Worm (Caenorhabditis elegans) whole organism, L2 larva: ENCODE measurements around the gene srw-2.

Experiments
- lin-39 ChIP-seq: fragments of 150-350 bp; optimal IDR thresholded peaks from 2 replicates; lab custom pipeline; 2014; ENCODE audit warnings: missing biosample characterization, missing genetic modification reagents, missing genetic modification characterization
- mab-5 ChIP-seq: fragments of 150-350 bp; optimal IDR thresholded peaks from 2 replicates; lab custom pipeline; 2014; ENCODE audit warnings: missing biosample characterization, missing genetic modification characterization
- nhr-12 ChIP-seq: fragments of 150-350 bp; optimal IDR thresholded peaks from 2 replicates; lab custom pipeline; 2014; ENCODE audit warnings: missing biosample characterization, missing genetic modification characterization
- unc-62 ChIP-seq: fragments of 150-350 bp; optimal IDR thresholded peaks from 2 replicates; lab custom pipeline; 2014; ENCODE audit warnings: missing biosample characterization, missing genetic modification reagents, missing genetic modification characterization
- ztf-11 ChIP-seq: sonication (generic microtip); optimal IDR thresholded peaks from 2 replicates; lab custom pipeline; 2017; ENCODE audit warnings: missing biosample characterization, missing genetic modification characterization

DNA sequence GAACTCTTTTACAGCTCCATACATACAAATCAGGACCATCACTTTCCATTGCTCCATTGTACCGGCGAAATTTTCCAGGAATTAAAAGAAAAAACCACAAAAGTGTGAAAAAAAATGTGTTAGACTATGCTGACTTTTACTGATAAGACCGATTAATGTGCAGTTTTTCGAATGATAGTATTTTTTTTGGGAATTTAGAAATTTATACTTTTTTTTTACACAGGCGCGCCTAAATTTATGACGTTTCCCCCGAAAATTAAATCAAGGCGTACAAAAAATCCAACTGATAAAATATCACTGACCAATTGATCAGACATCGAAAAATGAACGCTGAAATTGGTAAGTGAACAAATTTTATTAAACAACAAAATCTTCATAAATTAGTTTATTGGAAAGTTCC is 44.7 kb downstream of the srw-2 start, which contains the start of gene folt-2:
- TF ChIP-seq mab-5 (tag; lab: Kevin White, UChicago) (no peak), lin-39 (no peak), ztf-11 (tag; lab: Kevin White, UChicago) (no peak), nhr-12 (tag; lab: Kevin White, UChicago) (no peak), unc-62 (GFP tag; lab: Kevin White, UChicago) (no peak)
